In genomic region chr3R:25193726-25194204, dm6 we compare ENCODE assay signal across 1 fruit fly cellular context.
A peak's percentile ranks its signal among the peaks of the same experiment; 100 is the strongest.
TF ChIP-seq lines count a peak whose summit lies in the region.

lobo (minus strand) TSS chr3R:25193776.

TF ChIP-seq in whole organism, embryonic, 481 proteins besides CTCF, POLR2A, EP300 and RAD21 (continued from another document):
- TF ChIP-seq Ravus (GFP tag; IDR thresholded peaks at IDR 0.05; lab: Robert Waterston, UW): no peak
- TF ChIP-seq Dip3 (GFP tag; optimal IDR thresholded peaks at IDR 0.05; lab: Kevin White, UChicago): peak; percentile 48
- peak; percentile 76 for TF ChIP-seq Meics (GFP tag; optimal IDR thresholded peaks at IDR 0.05; lab: Kevin White, UChicago)
- peak; percentile 54 for TF ChIP-seq CG12299 (tag; optimal IDR thresholded peaks at IDR 0.05; lab: Kevin White, UChicago)
- no peak for TF ChIP-seq Sox100B (GFP tag; optimal IDR thresholded peaks at IDR 0.05; lab: Kevin White, UChicago)
- no peak for TF ChIP-seq Nf-YA (GFP tag; IDR thresholded peaks at IDR 0.05; lab: Robert Waterston, UW)
- peak; percentile 59 for TF ChIP-seq slp2 (GFP tag; optimal IDR thresholded peaks at IDR 0.05; lab: Kevin White, UChicago)
- TF ChIP-seq chinmo (GFP tag; IDR thresholded peaks at IDR 0.05; lab: Robert Waterston, UW; ENCODE audit: partially characterized antibody): 0 out of 4 replicates have a peak, but pooled peaks have one; percentile 26
- peak; percentile 68 for TF ChIP-seq sug (tag; optimal IDR thresholded peaks at IDR 0.05; lab: Kevin White, UChicago)
TF ChIP-seq in whole organism, embryonic: peak in this region for 293.
